Fruit fly (Drosophila melanogaster) whole organism, embryonic: ENCODE measurements around the gene CG12078.

Experiments used
- Abd-B ChIP-seq: fragments of 200-800 bp; sonication (Bioruptor generic); optimal IDR thresholded peaks from 2 replicates; lab custom pipeline; 2018; ENCODE audit warnings: missing biosample characterization, mild to moderate bottlenecking, missing genetic modification characterization, moderate library complexity
- B-H2 ChIP-seq: fragments of 200-800 bp; sonication (Bioruptor generic); optimal IDR thresholded peaks from 2 replicates; lab custom pipeline; 2018; ENCODE audit warnings: missing biosample characterization, mild to moderate bottlenecking, missing genetic modification characterization
- Bgb ChIP-seq: fragments of 200-800 bp; sonication (Bioruptor generic); IDR thresholded peaks from 2 replicates; pipeline ENCODE4 v1.3.6; 2022; ENCODE audit warnings: missing biosample characterization, missing genetic modification characterization; ENCODE audit not compliant: partially characterized antibody
- CG10959 ChIP-seq: fragments of 200-800 bp; sonication (Bioruptor generic); IDR thresholded peaks from 2 replicates; pipeline ENCODE4 v1.3.6; 2022; ENCODE audit warnings: missing biosample characterization, missing genetic modification characterization
- CG11085 ChIP-seq: fragments of 200-800 bp; sonication (Bioruptor generic); IDR thresholded peaks from 2 replicates; pipeline ENCODE4 v1.3.6; 2022; ENCODE audit warnings: missing biosample characterization, missing genetic modification characterization
- CG11247 ChIP-seq: fragments of 200-800 bp; sonication (Bioruptor generic); IDR thresholded peaks from 2 replicates; pipeline ENCODE4 v1.3.6; 2022; ENCODE audit warnings: missing biosample characterization, missing genetic modification characterization
- CG11504 ChIP-seq: fragments of 200-800 bp; sonication (Bioruptor generic); optimal IDR thresholded peaks from 3 replicates; lab custom pipeline; 2019; ENCODE audit warnings: missing biosample characterization, mild to moderate bottlenecking, missing genetic modification characterization, moderate library complexity
- CG11695 ChIP-seq: fragments of 200-800 bp; sonication (Bioruptor generic); IDR thresholded peaks from 3 replicates; pipeline ENCODE4 v1.3.6; 2022; ENCODE audit warnings: missing biosample characterization, missing genetic modification characterization
- CG12659 ChIP-seq: fragments of 200-800 bp; sonication (Bioruptor generic); optimal IDR thresholded peaks from 3 replicates; lab custom pipeline; 2017; ENCODE audit warnings: mild to moderate bottlenecking, missing biosample characterization, missing genetic modification reagents, missing genetic modification characterization
- CG13287 ChIP-seq: fragments of 200-800 bp; sonication (Bioruptor generic); IDR thresholded peaks from 2 replicates; pipeline ENCODE4 v1.3.6; 2022; ENCODE audit warnings: missing biosample characterization, missing genetic modification characterization; ENCODE audit not compliant: partially characterized antibody
- CG15601 ChIP-seq: fragments of 200-800 bp; sonication (Bioruptor generic); optimal IDR thresholded peaks from 3 replicates; lab custom pipeline; 2019; ENCODE audit warnings: missing biosample characterization, mild to moderate bottlenecking, missing genetic modification characterization, moderate library complexity
- CG1602 ChIP-seq: fragments of 200-800 bp; sonication (Bioruptor generic); optimal IDR thresholded peaks from 3 replicates; lab custom pipeline; 2016; ENCODE audit warnings: missing biosample characterization, missing genetic modification characterization
- CG2120 ChIP-seq: fragments of 200-800 bp; sonication (Bioruptor generic); optimal IDR thresholded peaks from 3 replicates; lab custom pipeline; 2016; ENCODE audit warnings: missing biosample characterization, missing genetic modification characterization
- CG2678 ChIP-seq: fragments of 200-800 bp; sonication (Bioruptor generic); optimal IDR thresholded peaks from 3 replicates; lab custom pipeline; 2019; ENCODE audit warnings: missing biosample characterization, mild to moderate bottlenecking, missing genetic modification characterization, moderate library complexity
- CG31224 ChIP-seq: fragments of 200-800 bp; sonication (Bioruptor generic); IDR thresholded peaks from 2 replicates; pipeline ENCODE4 v1.3.6; 2022; ENCODE audit warnings: missing biosample characterization, missing genetic modification characterization
- CG32772 ChIP-seq: fragments of 200-800 bp; sonication (Bioruptor generic); IDR thresholded peaks from 2 replicates; pipeline ENCODE4 v1.3.6; 2022; ENCODE audit warnings: missing biosample characterization, missing genetic modification characterization
- CG7372 ChIP-seq: fragments of 200-800 bp; sonication (Bioruptor generic); IDR thresholded peaks from 2 replicates; pipeline ENCODE4 v1.3.6; 2022; ENCODE audit warnings: missing biosample characterization, missing genetic modification characterization
- CTCF ChIP-seq: fragments of 200-800 bp; sonication (Bioruptor generic); optimal IDR thresholded peaks from 2 replicates; lab custom pipeline; 2017; ENCODE audit warnings: missing biosample characterization, mild to moderate bottlenecking, missing genetic modification characterization, moderate library complexity
- CkIIα-i1 ChIP-seq: fragments of 200-800 bp; sonication (Bioruptor generic); IDR thresholded peaks from 2 replicates; pipeline ENCODE4 v1.3.6; 2022; ENCODE audit warnings: missing biosample characterization, missing genetic modification characterization
- CoRest ChIP-seq: fragments of 200-800 bp; sonication (Bioruptor generic); optimal IDR thresholded peaks from 3 replicates; lab custom pipeline; 2018; ENCODE audit warnings: missing biosample characterization, mild to moderate bottlenecking, missing genetic modification characterization, moderate library complexity
- Dp ChIP-seq: fragments of 200-800 bp; sonication (Bioruptor generic); optimal IDR thresholded peaks from 2 replicates; lab custom pipeline; 2018; ENCODE audit warnings: missing biosample characterization, mild to moderate bottlenecking, missing genetic modification characterization, moderate library complexity
- Drgx ChIP-seq: fragments of 200-800 bp; sonication (Bioruptor generic); IDR thresholded peaks from 2 replicates; pipeline ENCODE4 v1.3.6; 2022; ENCODE audit warnings: missing biosample characterization, missing genetic modification characterization
- E2f2 ChIP-seq: fragments of 200-800 bp; sonication (Bioruptor generic); IDR thresholded peaks from 2 replicates; pipeline ENCODE4 v1.3.6; 2022; ENCODE audit warnings: missing biosample characterization, missing genetic modification characterization
- HLH4C ChIP-seq: fragments of 200-800 bp; sonication (Bioruptor generic); IDR thresholded peaks from 3 replicates; pipeline ENCODE4 v1.3.6; 2022; ENCODE audit warnings: missing biosample characterization, missing genetic modification characterization; ENCODE audit not compliant: partially characterized antibody
- Kr ChIP-seq: fragments of 200-800 bp; sonication (Bioruptor generic); optimal IDR thresholded peaks from 2 replicates; lab custom pipeline; 2017; ENCODE audit warnings: missing biosample characterization, mild to moderate bottlenecking, missing genetic modification characterization
- Lhr ChIP-seq: fragments of 200-800 bp; sonication (Bioruptor generic); optimal IDR thresholded peaks from 3 replicates; lab custom pipeline; 2017; ENCODE audit warnings: mild to moderate bottlenecking, missing biosample characterization, missing genetic modification reagents, missing genetic modification characterization
- Opbp ChIP-seq: fragments of 200-800 bp; sonication (Bioruptor generic); IDR thresholded peaks from 3 replicates; pipeline ENCODE4 v1.3.6; 2022; ENCODE audit warnings: missing biosample characterization, missing genetic modification characterization; ENCODE audit not compliant: partially characterized antibody
- Pdp1 ChIP-seq, 2 experiments: fragments of 200-800 bp; sonication (Bioruptor generic); optimal IDR thresholded peaks; 3 replicates each; lab custom pipeline; 2016; ENCODE audit warnings: missing biosample characterization in 2 of 2, missing genetic modification characterization in 2 of 2, mild to moderate bottlenecking in 1 of 2, moderate library complexity in 1 of 2
- Xbp1 ChIP-seq: fragments of 200-800 bp; sonication (Bioruptor generic); optimal IDR thresholded peaks from 3 replicates; lab custom pipeline; 2016; ENCODE audit warnings: missing biosample characterization, mild to moderate bottlenecking, missing genetic modification characterization
- aop ChIP-seq: fragments of 200-800 bp; sonication (Bioruptor generic); IDR thresholded peaks from 2 replicates; pipeline ENCODE4 v1.3.6; 2022; ENCODE audit warnings: missing biosample characterization, missing genetic modification characterization
- az2 ChIP-seq: fragments of 200-800 bp; sonication (Bioruptor generic); optimal IDR thresholded peaks from 3 replicates; lab custom pipeline; 2016; ENCODE audit warnings: missing biosample characterization, missing genetic modification characterization
- bigmax ChIP-seq: fragments of 200-800 bp; sonication (Bioruptor generic); optimal IDR thresholded peaks from 2 replicates; lab custom pipeline; 2018; ENCODE audit warnings: missing biosample characterization, mild to moderate bottlenecking, missing genetic modification characterization
- fd102C ChIP-seq: fragments of 200-800 bp; sonication (Bioruptor generic); optimal IDR thresholded peaks from 2 replicates; lab custom pipeline; 2018; ENCODE audit warnings: missing biosample characterization, mild to moderate bottlenecking, missing genetic modification characterization, moderate library complexity
- fd64A ChIP-seq: fragments of 200-800 bp; sonication (Bioruptor generic); optimal IDR thresholded peaks from 3 replicates; lab custom pipeline; 2018; ENCODE audit warnings: missing biosample characterization, mild to moderate bottlenecking, missing genetic modification characterization
- ftz-f1 ChIP-seq: fragments of 200-800 bp; sonication (Bioruptor generic); optimal IDR thresholded peaks from 2 replicates; lab custom pipeline; 2016; ENCODE audit warnings: missing biosample characterization, missing genetic modification characterization
- gcm ChIP-seq: fragments of 200-800 bp; sonication (Bioruptor generic); optimal IDR thresholded peaks from 2 replicates; lab custom pipeline; 2019; ENCODE audit warnings: missing biosample characterization, mild to moderate bottlenecking, missing genetic modification characterization, moderate library complexity
- gsb ChIP-seq: fragments of 200-800 bp; sonication (Bioruptor generic); IDR thresholded peaks from 2 replicates; pipeline ENCODE4 v1.3.6; 2022; ENCODE audit warnings: missing biosample characterization, missing genetic modification characterization
- gt ChIP-seq: fragments of 200-800 bp; sonication (Bioruptor generic); IDR thresholded peaks from 2 replicates; pipeline ENCODE4 v1.3.6; 2022; ENCODE audit warnings: missing biosample characterization, missing genetic modification characterization
- h ChIP-seq: fragments of >200 bp; optimal IDR thresholded peaks from 2 replicates; lab custom pipeline; 2017
- her ChIP-seq: fragments of 200-800 bp; sonication (Bioruptor generic); optimal IDR thresholded peaks from 2 replicates; lab custom pipeline; 2016; ENCODE audit warnings: missing biosample characterization, missing genetic modification characterization
- lab ChIP-seq: fragments of 200-800 bp; sonication (Bioruptor generic); optimal IDR thresholded peaks from 3 replicates; lab custom pipeline; 2017; ENCODE audit warnings: missing biosample characterization, missing genetic modification characterization, mild to moderate bottlenecking, moderate library complexity, missing genetic modification reagents
- pita ChIP-seq: fragments of 200-800 bp; sonication (Bioruptor generic); optimal IDR thresholded peaks from 2 replicates; lab custom pipeline; 2017; ENCODE audit warnings: missing biosample characterization, mild to moderate bottlenecking, missing genetic modification characterization
- so ChIP-seq: fragments of 200-800 bp; sonication (Bioruptor generic); IDR thresholded peaks from 3 replicates; pipeline ENCODE4 v1.3.6; 2022; ENCODE audit warnings: missing biosample characterization, missing genetic modification characterization
- stwl ChIP-seq: fragments of 200-800 bp; sonication (Bioruptor generic); optimal IDR thresholded peaks from 3 replicates; lab custom pipeline; 2018; ENCODE audit warnings: missing biosample characterization, mild to moderate bottlenecking, missing genetic modification characterization, moderate library complexity
- trem ChIP-seq: fragments of 200-800 bp; optimal IDR thresholded peaks from 3 replicates; lab custom pipeline; 2019; ENCODE audit warnings: missing biosample characterization, mild to moderate bottlenecking, missing genetic modification characterization, moderate library complexity
- trh ChIP-seq: fragments of 200-800 bp; sonication (Bioruptor generic); optimal IDR thresholded peaks from 2 replicates; lab custom pipeline; 2016; ENCODE audit warnings: missing biosample characterization, missing genetic modification characterization
- tx ChIP-seq: fragments of 200-800 bp; sonication (Bioruptor generic); optimal IDR thresholded peaks from 2 replicates; lab custom pipeline; 2016; ENCODE audit warnings: missing biosample characterization, missing genetic modification characterization
- z ChIP-seq: fragments of 200-800 bp; sonication (Bioruptor generic); IDR thresholded peaks from 3 replicates; pipeline ENCODE4 v1.3.6; 2022; ENCODE audit warnings: missing biosample characterization, missing genetic modification characterization

Gene CG12078

DNA sequence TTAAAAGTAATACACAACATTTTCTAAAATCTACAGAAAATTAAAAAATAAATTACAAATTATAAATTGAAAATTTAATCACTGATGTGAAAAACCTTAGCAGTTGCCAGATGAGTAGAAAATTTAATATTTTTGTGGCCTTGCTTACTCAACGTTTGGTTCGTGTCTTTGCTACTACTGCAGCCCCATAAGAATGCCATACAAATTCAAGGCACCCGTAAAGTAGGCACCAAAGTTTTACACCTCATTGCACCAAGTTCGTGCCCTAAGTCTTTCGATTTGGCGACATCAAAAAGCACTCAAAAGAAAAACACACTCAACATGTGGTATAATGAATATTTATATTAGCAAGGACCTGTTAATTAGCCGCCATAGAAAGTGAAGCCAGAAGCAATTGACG is 32.8 kb upstream of the CG12078 start:
- TF ChIP-seq aop (GFP tag; lab: Robert Waterston, UW) (no peak), z (GFP tag; lab: Robert Waterston, UW) (peak; percentile 83), Opbp (GFP tag; lab: Robert Waterston, UW) (peak; percentile 49; the same call in 1 of the 3 replicates), h (no peak), trem (peak; percentile 16), Xbp1 (GFP tag; lab: Kevin White, UChicago) (no peak), Pdp1 (GFP tag; optimal IDR thresholded peaks at IDR 0.05; lab: Kevin White, UChicago) (peak in 1 of 2 experiments; percentile 26), CG2678 (tag; lab: Kevin White, UChicago) (no peak), CG10959 (GFP tag; lab: Robert Waterston, UW) (no peak), HLH4C (GFP tag; lab: Robert Waterston, UW) (no peak), fd102C (no peak), CG7372 (GFP tag; lab: Robert Waterston, UW) (no peak), CoRest (tag; lab: Kevin White, UChicago) (peak; percentile 27), stwl (tag; lab: Kevin White, UChicago) (peak; percentile 54), CG15601 (tag; lab: Kevin White, UChicago) (peak; percentile 3), CG11504 (tag; lab: Kevin White, UChicago) (no peak), tx (GFP tag; lab: Kevin White, UChicago) (no peak), CG2120 (no peak), CG32772 (GFP tag; lab: Robert Waterston, UW) (no peak), CG13287 (peak; percentile 62; the same call in 1 of the 2 replicates), CG1602 (GFP tag; lab: Kevin White, UChicago) (no peak), CG11085 (GFP tag; lab: Robert Waterston, UW) (no peak), fd64A (no peak), B-H2 (no peak), gt (GFP tag; lab: Robert Waterston, UW) (no peak), Drgx (GFP tag; lab: Robert Waterston, UW) (no peak), ftz-f1 (peak; percentile 80), CTCF (GFP tag; lab: Kevin White, UChicago) (peak; percentile 58), gcm (GFP tag; lab: Kevin White, UChicago) (no peak), pita (peak; percentile 61), her (GFP tag; lab: Kevin White, UChicago) (no peak), bigmax (GFP tag; lab: Kevin White, UChicago) (no peak), CG11247 (peak; percentile 95), CG11695 (GFP tag; lab: Robert Waterston, UW) (no peak), gsb (no peak), CG12659 (no peak), E2f2 (GFP tag; lab: Robert Waterston, UW) (0 out of 2 replicates have a peak, but pooled peaks have one; percentile 8), lab (GFP tag; lab: Kevin White, UChicago) (no peak), Lhr (GFP tag; lab: Kevin White, UChicago) (peak; percentile 56), Kr (GFP tag; lab: Kevin White, UChicago) (no peak), CkIIα-i1 (no peak), trh (GFP tag; lab: Kevin White, UChicago) (no peak), Dp (GFP tag; lab: Kevin White, UChicago) (peak; percentile 8), Bgb (GFP tag; lab: Robert Waterston, UW) (peak; percentile 23; the same call in 1 of the 2 replicates), az2 (GFP tag; lab: Kevin White, UChicago) (no peak), Abd-B (GFP tag; lab: Kevin White, UChicago) (no peak), so (GFP tag; lab: Robert Waterston, UW) (no peak), CG31224 (no peak)
- TF ChIP-seq, all 482 proteins: peak for 16
